Worm (Caenorhabditis elegans): ENCODE data around the gene ttc-39B.

DNA sequence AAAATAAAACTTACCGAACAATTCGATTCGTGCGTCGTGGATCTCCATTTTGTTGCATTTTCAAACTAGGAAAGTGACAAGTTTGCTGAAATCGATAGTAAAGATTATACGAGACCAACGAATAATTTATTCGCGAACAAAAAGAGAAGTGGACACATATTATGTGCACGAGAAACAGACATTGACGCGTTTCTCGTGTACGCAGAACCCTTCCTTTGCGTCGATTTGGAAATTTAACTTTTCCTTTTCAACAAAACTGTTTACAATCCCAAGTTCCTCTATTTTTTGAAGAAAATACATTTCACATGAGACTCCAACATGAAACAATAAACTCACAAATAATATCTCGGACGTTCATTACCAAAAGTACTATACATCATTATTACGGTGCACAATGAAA is 27.0 kb upstream of the ttc-39B start, which contains the start of gene K10B2.4:
- TF ChIP-seq unc-62 (GFP tag; optimal IDR thresholded peaks at IDR 0.05 in 1 of 2) (no peak), unc-62 (tag; optimal IDR thresholded peaks at IDR 0.05) (no peak), ztf-11 (tag; optimal IDR thresholded peaks at IDR 0.05) (no peak), lin-15B (tag; optimal IDR thresholded peaks at IDR 0.05) (no peak), F26F4.8 (GFP tag; conservative IDR thresholded peaks at IDR 0.05) (no peak)
